Worm (Caenorhabditis elegans): ENCODE data around the gene F45G2.9.

ce11 chrIII:13471504-13471903 lies 34.8 kb upstream of the F45G2.9 start, which contains the start of gene pssy-2:
- no peak for TF ChIP-seq ceh-45 (GFP tag; IDR thresholded peaks at IDR 0.05)
- no peak for TF ChIP-seq nhr-11 (tag; optimal IDR thresholded peaks at IDR 0.05)
- no peak for TF ChIP-seq pha-4 (tag; optimal IDR thresholded peaks at IDR 0.05)
- no peak for TF ChIP-seq ceh-34 (tag; optimal IDR thresholded peaks at IDR 0.05)
- TF ChIP-seq nfya-1 (tag; optimal IDR thresholded peaks at IDR 0.05), result no peak
- TF ChIP-seq ama-1 (optimal IDR thresholded peaks at IDR 0.05), result no peak
- no peak for TF ChIP-seq ceh-2 (tag; optimal IDR thresholded peaks at IDR 0.05)
- TF ChIP-seq lin-11 (tag; optimal IDR thresholded peaks at IDR 0.05), result no peak
- TF ChIP-seq odd-2 (tag; optimal IDR thresholded peaks at IDR 0.05), result no peak
- TF ChIP-seq pqm-1 (tag; optimal IDR thresholded peaks at IDR 0.05), result no peak
- TF ChIP-seq elt-2 (tag; optimal IDR thresholded peaks at IDR 0.05), result no peak
- no peak for TF ChIP-seq Y22D7AL.16 (tag; optimal IDR thresholded peaks at IDR 0.05)
- no peak for TF ChIP-seq ceh-30 (tag; optimal IDR thresholded peaks at IDR 0.05)
- TF ChIP-seq fkh-6 (tag; optimal IDR thresholded peaks at IDR 0.05), result no peak

Measured in whole organism, late embryonic.